Fruit fly (Drosophila melanogaster): Measurements from ENCODE around the gene CG7194.

CG7194 gene

DNA sequence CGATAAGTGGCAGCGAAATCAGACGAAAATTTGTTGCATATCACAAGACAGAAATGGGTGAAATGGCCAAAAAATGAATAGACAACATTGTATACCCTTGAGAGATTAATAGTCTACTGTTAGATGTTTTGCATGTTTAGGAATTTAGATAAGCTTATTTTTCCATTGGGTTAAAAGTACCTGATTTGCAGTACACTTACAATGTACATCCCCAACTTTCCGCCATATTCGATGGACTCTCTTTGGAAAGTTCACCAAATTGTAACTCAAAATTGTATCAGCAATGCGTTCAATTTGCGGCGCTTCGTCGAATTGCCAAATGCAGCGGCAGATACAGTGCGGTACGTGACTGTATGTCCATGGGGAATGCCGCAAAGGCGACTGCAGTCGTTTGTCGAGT is 30.5 kb upstream of the CG7194 start:
- TF ChIP-seq sv (GFP tag; optimal IDR thresholded peaks at IDR 0.05) (no peak), OdsH (GFP tag; optimal IDR thresholded peaks at IDR 0.05) (no peak), CG9705 (GFP tag; optimal IDR thresholded peaks at IDR 0.05) (no peak), Mio (GFP tag; optimal IDR thresholded peaks at IDR 0.05) (no peak), woc (GFP tag; optimal IDR thresholded peaks at IDR 0.05) (no peak), jim (GFP tag; optimal IDR thresholded peaks at IDR 0.05) (no peak), Jra (GFP tag; optimal IDR thresholded peaks at IDR 0.05) (no peak), dmrt93B (GFP tag; optimal IDR thresholded peaks at IDR 0.05) (no peak), pan (optimal IDR thresholded peaks at IDR 0.05) (no peak), Abd-B (GFP tag; optimal IDR thresholded peaks at IDR 0.05) (no peak), Hr78 (GFP tag; optimal IDR thresholded peaks at IDR 0.05) (no peak), ey (GFP tag; optimal IDR thresholded peaks at IDR 0.05) (no peak), CG32264 (GFP tag; optimal IDR thresholded peaks at IDR 0.05) (no peak), brk (GFP tag; optimal IDR thresholded peaks at IDR 0.05) (no peak), GATAd (GFP tag; optimal IDR thresholded peaks at IDR 0.05) (no peak), tai (GFP tag; optimal IDR thresholded peaks at IDR 0.05) (no peak), fru (GFP tag; optimal IDR thresholded peaks at IDR 0.05) (no peak), rgr (GFP tag; optimal IDR thresholded peaks at IDR 0.05) (no peak)

DNA sequence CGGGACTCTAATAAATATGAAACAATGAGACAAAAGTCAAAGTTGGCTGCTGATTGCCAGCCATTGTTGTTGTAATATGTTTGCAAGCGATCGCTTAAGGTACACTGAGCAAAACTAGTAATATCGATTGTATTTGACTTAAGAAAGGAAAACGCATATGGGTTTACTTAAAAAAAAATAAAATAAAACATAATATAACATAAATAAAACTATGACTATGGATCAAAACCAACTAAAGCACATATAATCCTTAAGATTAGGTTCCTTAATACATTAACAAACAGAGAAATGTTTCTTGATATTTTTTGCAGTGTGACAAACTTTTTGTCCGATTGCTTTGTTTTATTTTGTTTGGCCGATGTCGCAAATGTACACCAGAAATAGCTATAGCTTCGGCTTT is 29.7 kb upstream of the CG7194 start:
- TF ChIP-seq Rel (GFP tag; optimal IDR thresholded peaks at IDR 0.05) (no peak), Rel (tag; optimal IDR thresholded peaks at IDR 0.05) (no peak), CG32264 (GFP tag; optimal IDR thresholded peaks at IDR 0.05) (no peak), rgr (GFP tag; optimal IDR thresholded peaks at IDR 0.05) (no peak), br (GFP tag; optimal IDR thresholded peaks at IDR 0.05) (no peak), Hnf4 (GFP tag; optimal IDR thresholded peaks at IDR 0.05) (no peak), dl (GFP tag; optimal IDR thresholded peaks at IDR 0.05; ENCODE audit: insufficient read depth in 1 of 2, partially characterized antibody in 2 of 2) (no peak), N (GFP tag; optimal IDR thresholded peaks at IDR 0.05) (no peak), dmrt93B (GFP tag; optimal IDR thresholded peaks at IDR 0.05) (no peak), HLH106 (tag; optimal IDR thresholded peaks at IDR 0.05) (no peak), Dif (GFP tag; optimal IDR thresholded peaks at IDR 0.05; ENCODE audit: partially characterized antibody) (no peak), h (GFP tag; optimal IDR thresholded peaks at IDR 0.05) (no peak), usp (GFP tag; optimal IDR thresholded peaks at IDR 0.05) (no peak), GATAd (GFP tag; optimal IDR thresholded peaks at IDR 0.05) (no peak), dsf (GFP tag; optimal IDR thresholded peaks at IDR 0.05; ENCODE audit: borderline replicate concordance) (no peak), Abd-B (GFP tag; optimal IDR thresholded peaks at IDR 0.05) (no peak), lola (GFP tag; optimal IDR thresholded peaks at IDR 0.05) (no peak), Vsx2 (GFP tag; optimal IDR thresholded peaks at IDR 0.05; ENCODE audit: partially characterized antibody) (no peak), sv (GFP tag; optimal IDR thresholded peaks at IDR 0.05) (no peak), jim (GFP tag; optimal IDR thresholded peaks at IDR 0.05) (no peak), fru (GFP tag; optimal IDR thresholded peaks at IDR 0.05) (no peak)

DNA sequence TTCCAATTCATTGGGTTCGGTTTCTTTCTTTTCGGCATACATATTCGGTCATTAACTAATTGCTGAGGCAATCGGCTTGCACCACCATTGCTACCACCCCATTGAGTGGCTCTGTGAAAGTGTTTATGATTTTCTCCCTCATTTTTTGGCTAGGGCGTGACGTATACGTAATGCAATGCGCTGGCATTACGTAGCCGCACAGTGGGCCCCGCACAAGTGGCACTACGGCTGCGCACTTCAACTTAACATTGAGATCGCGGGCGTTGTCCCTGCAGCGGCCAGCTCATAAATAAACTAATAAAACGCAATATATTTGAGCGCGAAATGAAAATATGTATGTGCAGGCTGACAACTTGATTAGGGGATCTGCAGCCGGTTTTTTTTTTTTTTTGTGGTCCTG is 27.6 kb upstream of the CG7194 start:
- TF ChIP-seq fru (GFP tag; optimal IDR thresholded peaks at IDR 0.05) (no peak), Rel (GFP tag; optimal IDR thresholded peaks at IDR 0.05) (no peak), Rel (tag; optimal IDR thresholded peaks at IDR 0.05) (no peak), foxo (GFP tag; optimal IDR thresholded peaks at IDR 0.05) (no peak), HLH106 (tag; optimal IDR thresholded peaks at IDR 0.05) (no peak), rgr (GFP tag; optimal IDR thresholded peaks at IDR 0.05) (no peak), GATAd (GFP tag; optimal IDR thresholded peaks at IDR 0.05) (no peak), lola (GFP tag; optimal IDR thresholded peaks at IDR 0.05) (no peak), Sp1 (GFP tag; optimal IDR thresholded peaks at IDR 0.05) (no peak), OdsH (GFP tag; optimal IDR thresholded peaks at IDR 0.05) (no peak), Jra (GFP tag; optimal IDR thresholded peaks at IDR 0.05) (no peak), CG9705 (GFP tag; optimal IDR thresholded peaks at IDR 0.05) (no peak), Mio (GFP tag; optimal IDR thresholded peaks at IDR 0.05) (no peak), tai (GFP tag; optimal IDR thresholded peaks at IDR 0.05) (no peak), CG32264 (GFP tag; optimal IDR thresholded peaks at IDR 0.05) (no peak), usp (GFP tag; optimal IDR thresholded peaks at IDR 0.05) (no peak), Myc (optimal IDR thresholded peaks at IDR 0.05) (no peak)

DNA sequence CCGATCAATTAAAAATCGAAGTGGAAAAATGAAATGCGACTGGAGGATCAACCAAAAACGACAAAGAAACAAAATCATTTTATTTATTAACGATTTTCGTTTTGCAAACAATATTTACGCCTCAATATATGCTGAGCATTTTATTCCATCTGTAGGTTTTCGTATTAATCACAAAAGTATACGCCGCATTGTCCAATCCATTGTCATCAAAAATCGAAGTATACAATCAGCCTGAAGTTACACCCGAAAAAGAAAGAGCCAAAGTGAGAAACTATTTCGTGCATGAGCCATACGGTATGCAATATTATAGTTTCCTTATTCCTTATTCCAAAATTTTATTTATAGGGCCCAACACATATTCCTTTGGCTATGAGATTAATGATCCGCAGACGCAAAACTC is 25.1 kb upstream of the CG7194 start:
- no peak for TF ChIP-seq brk (GFP tag; optimal IDR thresholded peaks at IDR 0.05)
- peak; percentile 96 for TF ChIP-seq Myc (optimal IDR thresholded peaks at IDR 0.05)
- TF ChIP-seq Vsx2 (GFP tag; optimal IDR thresholded peaks at IDR 0.05; ENCODE audit: partially characterized antibody), result peak; percentile 79
- peak; percentile 54 for TF ChIP-seq Dif (GFP tag; optimal IDR thresholded peaks at IDR 0.05; ENCODE audit: partially characterized antibody)
- TF ChIP-seq psq (GFP tag; optimal IDR thresholded peaks at IDR 0.05), result no peak
- peak; percentile 89 for TF ChIP-seq N (GFP tag; optimal IDR thresholded peaks at IDR 0.05)
- TF ChIP-seq GATAd (GFP tag; optimal IDR thresholded peaks at IDR 0.05), result no peak
